Fruit fly (Drosophila melanogaster) Kc167 (cell line): Measurements from ENCODE around the gene CG8034.

Source experiments
- Myc ChIP-seq: fragments of >200 bp; optimal IDR thresholded peaks from 2 replicates; lab custom pipeline; 2017; ENCODE audit warnings: missing external identifiers
- Sin3A ChIP-seq: fragments of >200 bp; optimal IDR thresholded peaks from 2 replicates; lab custom pipeline; 2018; ENCODE audit warnings: missing external identifiers
- h ChIP-seq: fragments of >200 bp; optimal IDR thresholded peaks from 3 replicates; lab custom pipeline; 2018; ENCODE audit warnings: missing external identifiers
- insv ChIP-seq: fragments of >200 bp; optimal IDR thresholded peaks from 3 replicates; lab custom pipeline; 2018; ENCODE audit warnings: missing external identifiers
- psq ChIP-seq: fragments of >200 bp; optimal IDR thresholded peaks from 2 replicates; lab custom pipeline; 2017; ENCODE audit warnings: missing external identifiers

dm6 chrX:19325729-19326473 lies 27.9 kb upstream of the CG8034 start:
- TF ChIP-seq psq, result no peak
- no peak for TF ChIP-seq h (lab: Kevin White, UChicago)
- no peak for TF ChIP-seq Myc (lab: Kevin White, UChicago)
- TF ChIP-seq Sin3A (lab: Kevin White, UChicago), result no peak
- TF ChIP-seq insv (lab: Kevin White, UChicago), result no peak
